Worm (Caenorhabditis elegans) whole organism, L4/young adult: Measurements from ENCODE around the gene mls-2.

ENCODE experiments used
- W03F9.2 ChIP-seq: fragments of 150-350 bp; optimal IDR thresholded peaks from 2 replicates; lab custom pipeline; 2014; ENCODE audit warnings: missing biosample characterization, missing genetic modification characterization
- dao-5 ChIP-seq: sonication (generic microtip); optimal IDR thresholded peaks from 2 replicates; lab custom pipeline; 2016; ENCODE audit warnings: missing genotype, missing genetic modification characterization, moderate library complexity, missing compliant biosample characterization
- him-1 ChIP-seq: sonication (generic microtip); optimal IDR thresholded peaks from 2 replicates; lab custom pipeline; 2016; ENCODE audit warnings: missing genotype, missing genetic modification reagents, missing genetic modification characterization, missing compliant biosample characterization

The mls-2 gene

DNA sequence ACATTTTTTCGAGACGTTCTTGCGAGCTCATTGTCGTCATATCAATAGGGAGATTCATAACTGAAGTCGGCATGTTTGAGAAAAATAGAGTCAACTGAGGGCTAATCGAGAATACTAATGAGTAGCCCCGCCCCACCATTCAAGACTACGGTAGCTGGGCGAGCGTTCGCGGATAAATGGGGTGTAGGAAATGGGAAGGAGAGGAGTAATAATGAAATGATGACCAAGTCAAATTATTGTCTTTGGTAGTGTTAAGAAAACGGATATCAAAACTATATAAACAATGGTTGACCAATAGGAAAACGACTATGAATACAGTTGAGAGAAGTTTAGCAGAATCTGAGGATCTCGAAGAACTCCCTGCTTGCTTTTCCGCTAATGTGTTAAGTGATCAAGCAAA, at the start of gene mls-2:
mls-2 (minus strand) TSS at position 101 of the 400 bp plus-strand sequence.
- TF ChIP-seq W03F9.2: no peak
- no peak for TF ChIP-seq him-1 (tag; lab: Kevin White, UChicago)
- no peak for TF ChIP-seq dao-5

DNA sequence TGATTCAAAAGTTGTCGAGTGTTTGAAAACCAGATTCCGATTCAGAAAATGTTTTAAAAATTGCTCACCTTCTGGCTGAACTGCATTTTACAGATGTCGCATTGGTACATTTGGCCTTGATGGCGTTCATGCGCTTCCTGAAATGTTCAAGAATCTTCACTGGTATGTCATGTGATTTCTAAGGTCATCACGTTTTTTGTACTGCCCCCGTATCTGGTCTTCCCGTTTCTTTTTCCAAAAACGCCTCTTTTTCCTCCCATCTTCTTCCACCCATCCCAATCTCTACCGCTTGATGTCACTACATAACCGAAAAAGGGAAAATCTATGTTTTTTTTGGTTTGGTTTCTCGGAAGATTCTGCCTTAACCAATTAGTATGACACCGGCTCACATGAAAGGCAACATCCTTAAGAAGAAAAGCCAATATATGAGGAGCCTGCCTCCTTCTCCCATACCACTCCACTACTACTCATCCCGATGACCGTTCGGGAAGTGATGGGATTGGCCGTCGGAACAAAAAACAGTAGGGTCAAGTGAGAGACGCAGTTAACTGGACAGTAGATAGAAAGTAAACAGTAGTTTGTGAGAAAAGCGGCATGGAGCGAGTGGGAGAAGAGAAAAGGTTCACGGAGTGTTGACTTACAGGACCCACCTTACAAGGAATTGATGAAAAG, 48.4 kb upstream of the mls-2 start:
- TF ChIP-seq W03F9.2 (no peak), him-1 (tag; lab: Kevin White, UChicago) (no peak), dao-5 (no peak)

DNA sequence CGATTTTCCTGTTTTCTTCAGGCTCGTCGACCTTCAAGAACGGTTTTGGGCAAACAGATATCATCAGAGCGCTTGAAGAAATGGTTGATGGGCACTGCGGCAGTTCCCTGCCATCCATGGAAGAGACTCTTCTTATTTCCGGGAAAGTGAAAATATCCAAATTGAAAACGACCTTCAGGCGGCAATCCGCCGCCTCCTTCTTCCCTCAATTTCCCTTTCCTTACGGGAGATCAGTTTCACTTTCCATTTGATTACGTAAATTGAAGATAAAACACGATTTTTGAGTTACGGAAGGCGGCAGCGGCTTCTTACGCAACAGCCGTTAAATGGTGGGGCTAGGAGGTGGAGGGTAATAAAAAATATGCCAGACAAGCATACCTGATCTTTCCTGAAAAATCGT, 47.7 kb upstream of the mls-2 start:
- TF ChIP-seq him-1 (tag; lab: Kevin White, UChicago) (no peak), dao-5 (no peak), W03F9.2 (no peak)

DNA sequence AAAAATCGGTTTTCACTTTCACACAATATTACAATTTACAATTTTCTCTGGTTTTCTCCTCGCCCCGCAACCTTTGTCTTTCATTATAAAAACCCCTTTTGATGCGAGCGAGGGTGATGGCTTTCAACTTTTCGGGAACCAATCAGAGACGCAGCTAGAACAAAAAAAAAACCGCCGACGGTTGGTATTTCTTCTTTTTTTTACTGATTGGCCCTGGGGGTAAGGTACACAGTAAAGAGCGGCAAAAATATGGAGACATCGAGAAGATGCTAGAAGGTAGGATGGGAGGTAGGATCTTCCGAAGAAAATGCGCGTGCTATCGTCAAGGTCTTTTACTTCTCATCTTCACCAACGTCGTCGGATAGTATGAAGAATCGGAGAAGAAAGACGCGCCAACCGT, 47.3 kb upstream of the mls-2 start:
- TF ChIP-seq him-1 (tag; lab: Kevin White, UChicago): no peak
- no peak for TF ChIP-seq W03F9.2
- TF ChIP-seq dao-5: no peak

DNA sequence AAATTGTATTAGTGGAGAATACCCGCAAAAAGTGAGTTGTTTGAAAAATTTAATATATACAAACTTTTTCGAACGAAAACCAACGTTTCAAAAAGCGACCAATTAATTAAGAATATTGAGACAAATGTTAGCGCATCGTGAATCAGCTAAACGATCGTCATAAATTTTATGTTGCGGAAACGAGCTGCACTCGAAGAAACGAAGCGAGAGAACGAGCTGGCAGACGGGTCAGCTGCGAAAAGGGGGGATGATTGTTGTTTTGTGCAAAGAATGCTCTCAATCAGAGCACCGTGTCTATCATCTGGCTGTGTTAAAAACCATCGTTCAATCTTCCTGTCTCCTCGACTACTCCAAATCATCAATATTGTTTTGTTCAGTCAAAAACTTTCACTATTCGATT, 42.5 kb upstream of the mls-2 start:
- TF ChIP-seq dao-5: no peak
- no peak for TF ChIP-seq W03F9.2
- no peak for TF ChIP-seq him-1 (tag; lab: Kevin White, UChicago)

DNA sequence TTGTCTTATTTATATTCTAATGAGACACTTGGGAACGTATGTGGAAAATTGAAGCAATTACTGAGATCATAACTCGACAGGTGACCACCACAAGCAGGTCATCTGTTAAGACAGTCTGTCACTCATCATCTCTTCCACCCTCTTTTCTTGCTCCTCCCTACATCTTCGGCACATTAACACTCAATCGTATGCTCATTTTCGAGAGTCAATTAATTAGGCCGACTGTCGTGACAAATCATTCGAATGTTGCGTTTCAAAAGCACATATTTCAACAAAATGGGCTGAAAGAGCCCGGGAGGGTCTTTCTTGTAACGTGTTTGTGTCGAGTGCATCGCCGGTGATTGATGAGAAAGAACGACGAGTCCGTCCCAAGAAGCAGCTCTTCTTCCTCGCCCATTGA, 40.8 kb upstream of the mls-2 start:
- no peak for TF ChIP-seq W03F9.2
- no peak for TF ChIP-seq dao-5
- no peak for TF ChIP-seq him-1 (tag; lab: Kevin White, UChicago)

DNA sequence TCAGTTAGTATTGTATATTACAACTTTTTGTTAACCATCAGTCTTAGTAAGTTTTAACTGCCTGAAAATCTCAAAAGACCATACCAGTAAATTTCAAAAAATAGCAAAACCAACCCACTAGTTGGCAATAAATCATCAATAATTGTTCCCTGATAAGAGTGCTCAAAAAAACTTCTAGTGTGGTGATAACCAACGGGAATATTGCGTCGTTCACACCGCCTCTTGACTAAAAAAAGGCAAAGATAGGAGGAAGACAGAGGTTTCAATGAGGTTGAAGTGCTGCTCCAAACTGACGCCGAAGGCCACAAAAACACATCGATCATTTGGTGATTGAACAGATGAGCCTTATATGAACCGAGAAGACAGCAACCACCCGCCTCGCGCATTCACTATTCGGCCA, 39.5 kb upstream of the mls-2 start:
- no peak for TF ChIP-seq W03F9.2
- no peak for TF ChIP-seq dao-5
- no peak for TF ChIP-seq him-1 (tag; lab: Kevin White, UChicago)

DNA sequence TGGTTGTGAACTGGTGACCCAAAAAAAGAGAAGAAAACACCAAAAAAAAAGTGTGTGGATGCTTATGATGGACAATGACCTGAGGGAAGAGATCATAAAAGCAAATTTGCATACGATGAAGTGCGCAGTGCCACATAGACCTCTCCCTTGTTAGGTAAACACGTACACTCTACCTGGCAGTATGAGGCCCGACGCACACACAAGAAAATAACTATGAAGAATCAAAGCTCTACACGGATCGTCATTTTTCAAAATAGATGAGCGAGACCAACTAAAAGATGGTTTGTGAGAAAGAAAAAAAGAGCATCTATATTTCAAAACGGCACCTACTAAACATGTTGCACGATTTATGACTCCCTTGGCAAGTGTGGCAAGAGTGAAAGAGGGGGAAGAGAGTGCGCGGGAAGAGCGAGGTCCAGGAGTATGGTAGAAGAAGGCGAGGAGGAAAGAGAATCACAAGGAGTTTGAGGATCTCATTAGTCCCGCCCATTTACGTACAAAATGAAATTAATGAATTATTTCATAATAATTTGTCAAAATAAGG, 38.7 kb upstream of the mls-2 start, which contains the start of gene mig-13:
mig-13 (minus strand) TSS at position 51 of the 544 bp plus-strand sequence.
- TF ChIP-seq W03F9.2 (no peak), him-1 (tag; lab: Kevin White, UChicago) (no peak), dao-5 (no peak)

DNA sequence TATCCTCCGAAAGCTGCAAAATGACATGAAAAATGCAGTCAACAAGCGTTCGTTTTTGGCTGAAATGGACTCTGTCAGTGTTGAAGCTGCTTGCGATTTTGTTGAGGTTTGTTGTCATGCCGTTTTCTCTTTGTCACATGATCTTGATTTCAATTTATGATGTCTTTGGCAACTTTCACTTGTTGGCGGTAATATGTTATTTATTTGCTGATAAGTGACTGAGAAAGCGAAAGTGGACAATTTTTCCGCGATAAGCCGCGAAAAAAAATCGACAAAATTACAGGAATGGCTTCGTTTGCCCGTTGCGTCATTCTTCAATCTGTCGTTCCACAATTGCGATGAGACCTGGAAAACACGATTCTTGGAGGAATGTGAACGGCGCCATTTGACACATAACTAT, 33.9 kb upstream of the mls-2 start:
- no peak for TF ChIP-seq him-1 (tag; lab: Kevin White, UChicago)
- no peak for TF ChIP-seq W03F9.2
- TF ChIP-seq dao-5: no peak

DNA sequence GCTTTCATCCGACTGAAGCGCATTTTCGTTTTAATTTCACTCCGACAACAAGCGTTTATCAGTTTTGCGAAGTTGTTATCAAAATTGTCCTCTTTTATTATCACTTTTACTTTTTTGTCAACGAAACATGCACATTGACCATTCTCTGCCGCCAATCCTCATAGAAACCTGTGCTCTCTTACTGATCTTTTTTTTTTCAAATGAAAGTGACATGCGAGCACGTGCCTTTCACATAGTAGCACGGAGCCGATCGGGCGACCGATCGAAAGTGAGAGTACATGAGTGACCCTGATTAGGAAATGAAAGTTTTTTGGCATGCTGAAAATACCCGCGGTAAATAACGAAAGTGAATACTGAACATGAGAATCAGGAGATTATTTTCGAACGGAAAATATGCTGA, 32.6 kb upstream of the mls-2 start:
- TF ChIP-seq him-1 (tag; lab: Kevin White, UChicago): no peak
- TF ChIP-seq dao-5: no peak
- no peak for TF ChIP-seq W03F9.2

DNA sequence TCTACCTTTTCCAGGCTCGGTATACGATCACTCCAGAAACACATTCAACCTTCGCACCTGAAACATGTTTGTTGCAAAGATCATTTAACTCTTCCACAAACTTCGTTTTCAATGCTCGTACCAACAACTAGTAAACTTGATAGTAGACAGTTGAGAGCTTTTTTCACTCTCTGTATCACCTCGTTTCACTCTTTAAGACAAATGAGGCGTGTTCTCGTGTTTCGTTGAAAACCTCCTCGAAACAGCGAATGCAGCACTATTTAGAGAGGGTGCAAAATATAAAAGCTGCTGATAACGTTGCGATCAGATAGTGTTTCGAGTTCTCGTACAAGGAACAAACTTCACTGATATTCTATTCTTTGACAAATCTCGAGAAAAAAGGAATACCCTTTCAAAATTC, 31.5 kb upstream of the mls-2 start, which contains the start of gene F43C9.1:
F43C9.1 (plus strand) TSS at position 301 of the 400 bp plus-strand sequence.
- TF ChIP-seq him-1 (tag; lab: Kevin White, UChicago) (no peak), W03F9.2 (no peak), dao-5 (no peak)

DNA sequence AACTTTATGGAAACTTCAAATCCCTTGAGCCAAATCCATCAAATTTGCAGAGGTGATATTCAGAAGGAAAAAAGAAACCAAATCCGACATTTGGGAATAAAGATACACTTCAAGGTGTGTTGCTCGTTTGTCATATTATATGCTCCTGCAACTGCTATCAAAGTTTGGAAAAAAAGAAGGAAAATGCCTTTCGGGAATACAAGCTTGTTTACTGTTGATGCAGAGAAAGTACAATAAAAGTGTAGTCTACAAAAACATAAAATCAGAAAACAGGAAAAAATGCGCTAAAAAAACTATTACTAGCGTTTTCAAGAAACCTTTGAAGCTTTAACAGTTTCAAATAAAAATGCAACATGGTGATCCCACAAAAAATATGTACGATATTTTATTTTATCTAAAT, 29.2 kb upstream of the mls-2 start:
- TF ChIP-seq W03F9.2 (no peak), dao-5 (no peak), him-1 (tag; lab: Kevin White, UChicago) (no peak)

DNA sequence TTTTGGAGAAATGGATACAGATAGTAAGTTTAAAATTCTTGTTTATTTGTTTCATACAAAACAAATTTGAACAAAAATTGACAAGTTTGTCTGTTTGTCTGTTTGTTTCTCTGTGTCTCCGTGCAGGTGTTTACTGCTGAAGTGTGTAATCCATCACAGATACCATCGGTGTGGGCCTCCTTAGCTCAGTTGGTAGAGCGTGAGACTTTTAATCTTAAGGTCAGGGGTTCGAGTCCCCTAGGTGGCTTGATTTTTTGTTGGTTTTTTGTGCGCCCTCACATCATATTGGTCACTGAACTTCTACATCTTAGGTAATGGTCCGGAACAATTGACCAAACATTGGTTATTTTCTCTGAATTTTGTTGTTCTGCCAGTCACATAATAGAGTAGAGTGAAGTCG, 27.5 kb upstream of the mls-2 start:
- TF ChIP-seq him-1 (tag; lab: Kevin White, UChicago) (no peak), W03F9.2 (peak; percentile 6)

DNA sequence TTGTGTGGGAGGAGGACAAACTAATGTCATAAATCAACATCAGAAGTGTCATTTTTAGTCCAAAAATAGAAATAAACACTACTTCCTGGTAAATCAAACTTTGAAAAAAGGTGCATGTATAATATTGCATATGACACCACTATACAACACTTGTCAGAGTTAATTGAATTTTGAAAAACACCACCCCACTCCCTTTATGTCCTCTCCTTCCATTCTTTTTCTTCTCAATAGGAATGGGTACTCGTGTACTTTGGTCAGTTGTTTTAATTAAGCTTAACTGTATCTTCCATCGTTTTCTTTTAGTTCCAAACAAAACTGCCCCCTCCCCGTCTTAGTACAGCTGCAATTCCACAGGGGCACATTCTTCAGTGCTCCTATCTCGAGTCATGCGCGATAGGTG, 26.1 kb upstream of the mls-2 start:
- TF ChIP-seq W03F9.2 (no peak), dao-5 (no peak), him-1 (tag; lab: Kevin White, UChicago) (no peak)

DNA sequence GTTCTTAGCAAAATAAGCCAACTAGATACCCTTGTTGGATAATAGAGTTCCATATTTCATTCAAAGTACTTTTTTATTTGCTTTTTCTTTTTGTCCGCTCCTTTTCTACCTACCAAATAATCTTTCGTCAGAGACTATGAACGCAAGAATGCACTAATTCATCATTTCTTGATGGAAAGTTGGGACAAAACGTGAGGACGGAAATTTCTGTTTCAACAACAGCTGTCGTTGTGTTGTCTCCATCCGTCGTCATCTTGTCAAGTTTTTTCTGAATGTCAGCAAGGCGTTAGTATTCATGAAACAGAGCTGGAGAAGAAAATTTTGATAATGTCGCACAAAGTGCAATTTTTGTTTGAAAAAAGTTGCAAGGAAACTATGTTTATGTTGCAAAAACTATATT, 23.3 kb upstream of the mls-2 start:
- no peak for TF ChIP-seq dao-5
- TF ChIP-seq W03F9.2: no peak
- TF ChIP-seq him-1 (tag; lab: Kevin White, UChicago): no peak
